Worm (Caenorhabditis elegans) whole organism, late embryonic: ENCODE measurements around the gene nmt-1.

Source experiments
- K02D7.2 ChIP-seq: sonication (generic microtip); optimal IDR thresholded peaks from 2 replicates; lab custom pipeline; 2017; ENCODE audit warnings: mild to moderate bottlenecking, missing genetic modification characterization, missing compliant biosample characterization
- K09A11.1 ChIP-seq: sonication (generic microtip); optimal IDR thresholded peaks from 2 replicates; lab custom pipeline; 2017; ENCODE audit warnings: antibody characterized with exemption, mild to moderate bottlenecking, missing genetic modification characterization, missing compliant biosample characterization; ENCODE audit not compliant: insufficient read depth
- T23F11.4 ChIP-seq: fragments of 200-800 bp; sonication (Bioruptor generic); optimal IDR thresholded peaks from 2 replicates; lab custom pipeline; 2018; ENCODE audit warnings: mild to moderate bottlenecking, missing genetic modification characterization, missing compliant biosample characterization
- Y22D7AL.16 ChIP-seq: sonication (generic microtip); optimal IDR thresholded peaks from 2 replicates; lab custom pipeline; 2016; ENCODE audit warnings: missing genetic modification characterization, missing compliant biosample characterization
- ama-1 ChIP-seq: fragments of 150-350 bp; optimal IDR thresholded peaks from 2 replicates; lab custom pipeline; 2014
- ceh-18 ChIP-seq: sonication (generic microtip); optimal IDR thresholded peaks from 2 replicates; lab custom pipeline; 2016; ENCODE audit warnings: missing genetic modification characterization, missing compliant biosample characterization
- ceh-19 ChIP-seq: fragments of 200-800 bp; sonication (Bioruptor generic); optimal IDR thresholded peaks from 2 replicates; lab custom pipeline; 2018; ENCODE audit warnings: mild to moderate bottlenecking, missing genetic modification characterization, missing compliant biosample characterization
- ceh-22 ChIP-seq: sonication (generic microtip); optimal IDR thresholded peaks from 2 replicates; lab custom pipeline; 2017; ENCODE audit warnings: missing biosample characterization, missing genetic modification characterization
- ceh-30 ChIP-seq: fragments of 150-350 bp; optimal IDR thresholded peaks from 2 replicates; lab custom pipeline; 2014; ENCODE audit warnings: missing biosample characterization, missing genetic modification characterization
- ceh-31 ChIP-seq: sonication (generic microtip); optimal IDR thresholded peaks from 2 replicates; lab custom pipeline; 2016; ENCODE audit warnings: missing genetic modification characterization, missing compliant biosample characterization
- ceh-45 ChIP-seq: fragments of 200-800 bp; sonication (Bioruptor generic); IDR thresholded peaks from 2 replicates; pipeline ENCODE4 v1.3.6; 2022; ENCODE audit warnings: missing genetic modification reagents, missing genetic modification characterization, missing compliant biosample characterization
- ceh-48 ChIP-seq: sonication (generic microtip); optimal IDR thresholded peaks from 2 replicates; lab custom pipeline; 2016; ENCODE audit warnings: missing genetic modification characterization, inconsistent platforms, missing compliant biosample characterization
- dmd-4 ChIP-seq: sonication (generic microtip); optimal IDR thresholded peaks from 2 replicates; lab custom pipeline; 2016; ENCODE audit warnings: borderline replicate concordance, missing genetic modification characterization, missing compliant biosample characterization
- elt-2 ChIP-seq: sonication (generic microtip); optimal IDR thresholded peaks from 2 replicates; lab custom pipeline; 2016; ENCODE audit warnings: missing genetic modification reagents, missing genetic modification characterization, missing compliant biosample characterization
- elt-4 ChIP-seq: sonication (generic microtip); optimal IDR thresholded peaks from 2 replicates; lab custom pipeline; 2016; ENCODE audit warnings: missing genetic modification characterization, missing compliant biosample characterization
- ets-4 ChIP-seq: sonication (generic microtip); optimal IDR thresholded peaks from 2 replicates; lab custom pipeline; 2016; ENCODE audit warnings: missing genetic modification characterization, missing compliant biosample characterization
- eyg-1 ChIP-seq: sonication (generic microtip); optimal IDR thresholded peaks from 2 replicates; lab custom pipeline; 2016; ENCODE audit warnings: missing genotype, missing genetic modification characterization, missing compliant biosample characterization
- gmeb-2 ChIP-seq: sonication (generic microtip); optimal IDR thresholded peaks from 2 replicates; lab custom pipeline; 2016; ENCODE audit warnings: missing genetic modification characterization, inconsistent platforms, missing compliant biosample characterization
- hlh-13 ChIP-seq: fragments of 200-800 bp; sonication (Bioruptor generic); optimal IDR thresholded peaks from 2 replicates; lab custom pipeline; 2018; ENCODE audit warnings: mild to moderate bottlenecking, missing genetic modification characterization, missing compliant biosample characterization
- hlh-30 ChIP-seq: sonication (generic microtip); optimal IDR thresholded peaks from 2 replicates; lab custom pipeline; 2017; ENCODE audit warnings: antibody characterized with exemption, missing genetic modification characterization, missing compliant biosample characterization; ENCODE audit not compliant: insufficient read depth
- lim-6 ChIP-seq: sonication (generic microtip); optimal IDR thresholded peaks from 2 replicates; lab custom pipeline; 2016; ENCODE audit warnings: missing genetic modification characterization, missing compliant biosample characterization
- lin-11 ChIP-seq: fragments of 200-800 bp; sonication (Bioruptor generic); optimal IDR thresholded peaks from 2 replicates; lab custom pipeline; 2018; ENCODE audit warnings: mild to moderate bottlenecking, missing genetic modification characterization, missing compliant biosample characterization
- madf-2 ChIP-seq: sonication (generic microtip); optimal IDR thresholded peaks from 2 replicates; lab custom pipeline; 2017; ENCODE audit warnings: missing genetic modification characterization, missing compliant biosample characterization
- mec-3 ChIP-seq: sonication (generic microtip); optimal IDR thresholded peaks from 2 replicates; lab custom pipeline; 2016; ENCODE audit warnings: borderline replicate concordance, missing genetic modification characterization, missing compliant biosample characterization
- nhr-11 ChIP-seq: fragments of 150-350 bp; optimal IDR thresholded peaks from 2 replicates; lab custom pipeline; 2014; ENCODE audit warnings: missing biosample characterization, missing genetic modification characterization
- pag-3 ChIP-seq: sonication (generic microtip); optimal IDR thresholded peaks from 2 replicates; lab custom pipeline; 2016; ENCODE audit warnings: missing compliant biosample characterization, missing genetic modification characterization, borderline replicate concordance
- pax-1 ChIP-seq: fragments of 150-350 bp; optimal IDR thresholded peaks from 2 replicates; lab custom pipeline; 2014; ENCODE audit warnings: missing biosample characterization, missing genetic modification characterization
- sox-4 ChIP-seq: sonication (generic microtip); optimal IDR thresholded peaks from 2 replicates; lab custom pipeline; 2017; ENCODE audit warnings: mild to moderate bottlenecking, missing genetic modification characterization, inconsistent platforms, missing compliant biosample characterization
- tbx-2 ChIP-seq: sonication (generic microtip); optimal IDR thresholded peaks from 2 replicates; lab custom pipeline; 2016; ENCODE audit warnings: missing genetic modification characterization, missing compliant biosample characterization
- ttx-3 ChIP-seq: sonication (generic microtip); optimal IDR thresholded peaks from 2 replicates; lab custom pipeline; 2016; ENCODE audit warnings: missing genetic modification reagents, missing genetic modification characterization, missing compliant biosample characterization
- unc-42 ChIP-seq: sonication (generic microtip); optimal IDR thresholded peaks from 2 replicates; lab custom pipeline; 2016; ENCODE audit warnings: missing genotype, missing genetic modification characterization, missing compliant biosample characterization
- unc-55 ChIP-seq: sonication (generic microtip); optimal IDR thresholded peaks from 2 replicates; lab custom pipeline; 2017; ENCODE audit warnings: missing biosample characterization, missing genetic modification reagents, missing genetic modification characterization
- unc-86 ChIP-seq: sonication (generic microtip); optimal IDR thresholded peaks from 2 replicates; lab custom pipeline; 2016; ENCODE audit warnings: missing genetic modification characterization, missing compliant biosample characterization
- ztf-16 ChIP-seq: sonication (generic microtip); optimal IDR thresholded peaks from 2 replicates; lab custom pipeline; 2017; ENCODE audit warnings: missing genetic modification characterization, missing compliant biosample characterization

The nmt-1 gene

DNA sequence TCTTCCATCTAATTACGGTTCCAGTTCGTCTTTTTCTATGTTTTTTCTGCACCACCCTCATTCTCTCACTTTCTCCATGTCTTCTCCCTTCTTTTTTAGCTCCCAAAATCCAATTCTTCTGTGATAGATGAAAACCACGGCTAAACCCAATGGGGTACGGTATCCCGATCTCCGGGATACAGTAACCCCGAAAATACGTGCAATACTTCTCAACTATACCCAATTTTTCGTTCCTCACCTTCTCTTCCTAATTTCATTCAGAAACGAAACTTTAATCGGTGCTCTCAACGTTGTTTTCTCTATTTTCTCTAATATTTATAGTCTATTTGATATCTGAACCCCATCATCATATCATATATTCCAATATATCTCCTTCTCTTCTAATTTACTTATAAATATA is 7.5 kb upstream of the nmt-1 start:
- no peak for TF ChIP-seq nhr-11 (tag; lab: Kevin White, UChicago)
- no peak for TF ChIP-seq ceh-30 (tag; lab: Kevin White, UChicago)
- TF ChIP-seq eyg-1 (tag; lab: Kevin White, UChicago) = no peak
- peak; percentile 7 for TF ChIP-seq sox-4 (tag; lab: Kevin White, UChicago)
- no peak for TF ChIP-seq unc-55
- TF ChIP-seq lin-11 (tag; lab: Kevin White, UChicago) = no peak
- TF ChIP-seq K09A11.1 = no peak

- TF ChIP-seq pag-3 (tag; lab: Kevin White, UChicago) (no peak), ceh-22 (no peak), ets-4 (tag; lab: Kevin White, UChicago) (no peak), elt-4 (no peak), K09A11.1 (no peak), ceh-19 (GFP tag; lab: Kevin White, UChicago) (no peak)
Observed at ce11 chrIII:6120990-6121389, 4.9 kb upstream of the nmt-1 start.

- TF ChIP-seq hlh-13 (no peak), ztf-16 (tag; lab: Kevin White, UChicago) (no peak), lim-6 (tag; lab: Kevin White, UChicago) (no peak), T23F11.4 (GFP tag; lab: Kevin White, UChicago) (no peak), madf-2 (tag; lab: Kevin White, UChicago) (no peak), hlh-30 (tag; lab: Kevin White, UChicago) (no peak), gmeb-2 (tag; lab: Kevin White, UChicago) (no peak), tbx-2 (tag; lab: Kevin White, UChicago) (no peak), dmd-4 (tag; lab: Kevin White, UChicago) (no peak), Y22D7AL.16 (tag; lab: Kevin White, UChicago) (no peak), eyg-1 (tag; lab: Kevin White, UChicago) (no peak), unc-86 (tag; lab: Kevin White, UChicago) (no peak)
- TF ChIP-seq, all 69 proteins: peak for 0
Observed at ce11 chrIII:6118320-6118719, 2.2 kb upstream of the nmt-1 start, which contains the start of gene kin-18. kin-18 (plus strand) TSS chrIII:6118620.

- no peak for TF ChIP-seq Y22D7AL.16 (tag; lab: Kevin White, UChicago)
- TF ChIP-seq hlh-30 (tag; lab: Kevin White, UChicago) = no peak
- peak; percentile 42 for TF ChIP-seq elt-2 (tag; lab: Kevin White, UChicago)
- TF ChIP-seq, all 69 proteins: peak for 1
Observed at ce11 chrIII:6116981-6117380, 850 bp upstream of the nmt-1 start.

- TF ChIP-seq hlh-30 (tag; lab: Kevin White, UChicago) = no peak
- TF ChIP-seq ztf-16 (tag; lab: Kevin White, UChicago) = no peak
- TF ChIP-seq unc-42 (tag; lab: Kevin White, UChicago) = peak; percentile 54
- no peak for TF ChIP-seq mec-3 (tag; lab: Kevin White, UChicago)
- TF ChIP-seq, all 69 proteins: peak for 1
Observed at ce11 chrIII:6110187-6110586, 5.9 kb downstream of the nmt-1 start.

ce11 chrIII:6105897-6106296 is 10.2 kb downstream of the nmt-1 start:
- TF ChIP-seq ceh-18 = no peak

DNA sequence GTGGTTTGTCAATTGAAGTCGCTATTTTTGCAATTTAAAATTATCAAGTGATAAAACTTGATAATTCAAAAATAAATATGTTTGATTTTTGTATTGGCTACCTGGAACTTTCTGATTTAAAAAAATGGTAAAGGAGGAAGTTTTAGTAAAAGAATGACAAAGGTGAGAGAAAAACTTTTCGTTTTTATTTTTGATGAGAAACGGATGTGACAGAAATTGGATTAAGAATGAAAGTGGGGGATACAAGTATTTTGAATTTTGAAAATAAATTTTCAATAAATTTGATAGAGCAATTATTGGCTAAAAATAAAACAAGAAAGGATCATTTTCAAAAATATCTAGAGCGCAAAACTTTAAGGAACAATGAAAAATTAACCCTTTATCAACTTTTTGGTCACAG is 13.4 kb downstream of the nmt-1 start, which contains the start of gene C05D10.4:
C05D10.4 (minus strand) TSS at position 101 of the 400 bp plus-strand sequence.
- no peak for TF ChIP-seq pag-3 (tag; lab: Kevin White, UChicago)
- TF ChIP-seq ama-1 (lab: Kevin White, UChicago) = no peak
- no peak for TF ChIP-seq pax-1 (tag; lab: Kevin White, UChicago)
- no peak for TF ChIP-seq K02D7.2
- TF ChIP-seq ceh-48 (tag; lab: Kevin White, UChicago) = no peak
- no peak for TF ChIP-seq ceh-45 (GFP tag; lab: Robert Waterston, UW)
- no peak for TF ChIP-seq ttx-3 (tag; lab: Kevin White, UChicago)
- no peak for TF ChIP-seq elt-2 (tag; lab: Kevin White, UChicago)
- TF ChIP-seq ceh-31 = no peak
- no peak for TF ChIP-seq mec-3 (tag; lab: Kevin White, UChicago)
- no peak for TF ChIP-seq lin-11 (tag; lab: Kevin White, UChicago)
- TF ChIP-seq Y22D7AL.16 (tag; lab: Kevin White, UChicago) = no peak
